Worm (Caenorhabditis elegans) whole organism, L1 larva: Measurements from ENCODE around the gene gtf-2H2C.

Experiments used
- C04F5.9 ChIP-seq: sonication (generic microtip); optimal IDR thresholded peaks from 2 replicates; lab custom pipeline; 2016; ENCODE audit warnings: missing genetic modification characterization, missing compliant biosample characterization
- C34B4.2 ChIP-seq: sonication (generic microtip); optimal IDR thresholded peaks from 2 replicates; lab custom pipeline; 2017; ENCODE audit warnings: mild to moderate bottlenecking, missing genetic modification characterization, missing compliant biosample characterization
- Y116A8C.19 ChIP-seq: sonication (generic microtip); optimal IDR thresholded peaks from 2 replicates; lab custom pipeline; 2016; ENCODE audit warnings: missing compliant biosample characterization, missing genetic modification characterization, borderline replicate concordance
- alr-1 ChIP-seq: fragments of 200-800 bp; sonication (Bioruptor generic); optimal IDR thresholded peaks from 2 replicates; lab custom pipeline; 2018; ENCODE audit warnings: borderline replicate concordance, mild to moderate bottlenecking, missing genetic modification characterization, missing compliant biosample characterization
- blmp-1 ChIP-seq: fragments of 150-350 bp; optimal IDR thresholded peaks from 2 replicates; lab custom pipeline; 2014; ENCODE audit warnings: missing biosample characterization, missing genetic modification characterization
- ceh-63 ChIP-seq: fragments of 200-800 bp; sonication (Bioruptor generic); optimal IDR thresholded peaks from 2 replicates; lab custom pipeline; 2018; ENCODE audit warnings: mild to moderate bottlenecking, missing genetic modification characterization, missing compliant biosample characterization
- ceh-88 ChIP-seq: fragments of 200-800 bp; sonication (Bioruptor generic); IDR thresholded peaks from 2 replicates; pipeline ENCODE4 v1.3.6; 2022; ENCODE audit warnings: missing genetic modification characterization, missing compliant biosample characterization
- dpl-1 ChIP-seq, 3 experiments: fragments of 150-350 bp in 2 of 3; sonication (generic microtip) in 1 of 3; optimal IDR thresholded peaks; 2 replicates each; lab custom pipeline; 2014 to 2017; ENCODE audit warnings: missing biosample characterization in 3 of 3, missing genetic modification characterization in 3 of 3, missing genetic modification reagents in 3 of 3
- dsc-1 ChIP-seq: sonication (generic microtip); optimal IDR thresholded peaks from 2 replicates; lab custom pipeline; 2016; ENCODE audit warnings: mild to moderate bottlenecking, missing genetic modification characterization, missing compliant biosample characterization
- efl-1 ChIP-seq, 4 experiments: fragments of 150-350 bp; optimal IDR thresholded peaks in 3 of 4; peaks in 1 of 4; 1 replicate in 1 of 4; 2 replicates in 3 of 4; lab custom pipeline; 2014; ENCODE audit warnings: missing biosample characterization in 2 of 4, missing genetic modification characterization in 2 of 4, missing genetic modification reagents in 2 of 4
- efl-3 ChIP-seq: fragments of 200-800 bp; sonication (Bioruptor generic); optimal IDR thresholded peaks from 2 replicates; lab custom pipeline; 2018; ENCODE audit warnings: mild to moderate bottlenecking, missing genetic modification characterization, missing compliant biosample characterization
- egl-13 ChIP-seq: sonication (generic microtip); optimal IDR thresholded peaks from 2 replicates; lab custom pipeline; 2016; ENCODE audit warnings: missing genotype, missing genetic modification reagents, missing genetic modification characterization, missing compliant biosample characterization
- egl-27 ChIP-seq, 2 experiments: fragments of 150-350 bp in 1 of 2; sonication (generic microtip); optimal IDR thresholded peaks; 3 replicates each; lab custom pipeline; 2017 to 2018; ENCODE audit warnings: missing biosample characterization in 2 of 2, missing genetic modification characterization in 2 of 2, missing genetic modification reagents in 2 of 2
- elt-2 ChIP-seq: sonication (generic microtip); optimal IDR thresholded peaks from 2 replicates; lab custom pipeline; 2016; ENCODE audit warnings: missing genetic modification characterization, mild to moderate bottlenecking, inconsistent platforms, missing compliant biosample characterization, missing genetic modification reagents
- elt-3 ChIP-seq, 6 experiments: fragments of 150-350 bp in 1 of 6; sonication (generic microtip); optimal IDR thresholded peaks; 2 replicates each; lab custom pipeline; 2017 to 2018; ENCODE audit warnings: missing biosample characterization in 6 of 6, missing genetic modification characterization in 6 of 6, inconsistent platforms in 1 of 6
- fkh-10 ChIP-seq: sonication (generic microtip); optimal IDR thresholded peaks from 2 replicates; lab custom pipeline; 2017; ENCODE audit warnings: missing biosample characterization, missing genetic modification reagents, missing genetic modification characterization
- fkh-4 ChIP-seq: sonication (generic microtip); optimal IDR thresholded peaks from 2 replicates; lab custom pipeline; 2016; ENCODE audit warnings: missing compliant biosample characterization, missing genetic modification characterization, borderline replicate concordance
- fkh-8 ChIP-seq: sonication (generic microtip); optimal IDR thresholded peaks from 2 replicates; lab custom pipeline; 2016; ENCODE audit warnings: mild to moderate bottlenecking, missing genetic modification characterization, missing compliant biosample characterization
- hlh-17 ChIP-seq: fragments of 200-800 bp; sonication (Bioruptor generic); optimal IDR thresholded peaks from 2 replicates; lab custom pipeline; 2018; ENCODE audit warnings: missing genetic modification characterization, mild to moderate bottlenecking, missing compliant biosample characterization, moderate library complexity, borderline replicate concordance
- irx-1 ChIP-seq: sonication (generic microtip); optimal IDR thresholded peaks from 2 replicates; lab custom pipeline; 2016; ENCODE audit warnings: missing genetic modification characterization, missing compliant biosample characterization
- jun-1 ChIP-seq: fragments of 150-350 bp; optimal IDR thresholded peaks from 2 replicates; lab custom pipeline; 2014; ENCODE audit warnings: missing biosample characterization, missing genetic modification reagents, missing genetic modification characterization
- lin-14 ChIP-seq: fragments of 200-800 bp; sonication (Bioruptor generic); optimal IDR thresholded peaks from 2 replicates; lab custom pipeline; 2018; ENCODE audit warnings: mild to moderate bottlenecking, missing genetic modification characterization, moderate library complexity, missing compliant biosample characterization
- lin-35 ChIP-seq, 2 experiments: fragments of 150-350 bp; optimal IDR thresholded peaks; 2 replicates each; lab custom pipeline; 2014; ENCODE audit warnings: missing biosample characterization in 2 of 2, missing genetic modification characterization in 2 of 2, missing genetic modification reagents in 2 of 2
- lir-3 ChIP-seq: sonication (generic microtip); optimal IDR thresholded peaks from 2 replicates; lab custom pipeline; 2016; ENCODE audit warnings: mild to moderate bottlenecking, missing genetic modification characterization, moderate library complexity, missing compliant biosample characterization; ENCODE audit not compliant: poor library complexity
- lsy-2 ChIP-seq, 2 experiments: fragments of 150-350 bp; optimal IDR thresholded peaks; 2 replicates each; lab custom pipeline; 2014; ENCODE audit warnings: missing biosample characterization in 2 of 2, missing genetic modification characterization in 2 of 2
- mdl-1 ChIP-seq, 2 experiments: fragments of 150-350 bp; optimal IDR thresholded peaks; 2 replicates each; lab custom pipeline; 2014 to 2017; ENCODE audit warnings: missing biosample characterization in 2 of 2, missing genetic modification characterization in 2 of 2, inconsistent platforms in 1 of 2
- nhr-11 ChIP-seq: fragments of 150-350 bp; optimal IDR thresholded peaks from 2 replicates; lab custom pipeline; 2014; ENCODE audit warnings: missing biosample characterization, missing genetic modification characterization
- nhr-12 ChIP-seq: sonication (generic microtip); optimal IDR thresholded peaks from 2 replicates; lab custom pipeline; 2017; ENCODE audit warnings: missing biosample characterization, missing genetic modification characterization
- nhr-237 ChIP-seq: fragments of 150-350 bp; optimal IDR thresholded peaks from 2 replicates; lab custom pipeline; 2014; ENCODE audit warnings: missing biosample characterization, missing genetic modification characterization
- nhr-71 ChIP-seq: sonication (generic microtip); optimal IDR thresholded peaks from 2 replicates; lab custom pipeline; 2016; ENCODE audit warnings: mild to moderate bottlenecking, missing genetic modification characterization, moderate library complexity, missing compliant biosample characterization
- nhr-76 ChIP-seq: sonication (generic microtip); optimal IDR thresholded peaks from 2 replicates; lab custom pipeline; 2017; ENCODE audit warnings: missing biosample characterization, missing genetic modification characterization
- nhr-77 ChIP-seq: fragments of 150-350 bp; optimal IDR thresholded peaks from 2 replicates; lab custom pipeline; 2014; ENCODE audit warnings: missing biosample characterization, missing genetic modification characterization
- nhr-84 ChIP-seq: sonication (generic microtip); optimal IDR thresholded peaks from 2 replicates; lab custom pipeline; 2017; ENCODE audit warnings: missing biosample characterization, missing genetic modification characterization
- nhr-85 ChIP-seq: sonication (generic microtip); peaks from one replicate; lab custom pipeline; 2016; ENCODE audit warnings: missing genetic modification characterization, inconsistent platforms, missing compliant biosample characterization
- pqm-1 ChIP-seq: sonication (generic microtip); optimal IDR thresholded peaks from 3 replicates; lab custom pipeline; 2017; ENCODE audit warnings: missing biosample characterization, missing genetic modification characterization
- rnt-1 ChIP-seq: sonication (generic microtip); optimal IDR thresholded peaks from 2 replicates; lab custom pipeline; 2016; ENCODE audit warnings: mild to moderate bottlenecking, missing genetic modification characterization, moderate library complexity, missing compliant biosample characterization
- tbx-2 ChIP-seq: sonication (generic microtip); optimal IDR thresholded peaks from 2 replicates; lab custom pipeline; 2016; ENCODE audit warnings: missing genetic modification characterization, missing compliant biosample characterization
- unc-130 ChIP-seq: fragments of 150-350 bp; optimal IDR thresholded peaks from 2 replicates; lab custom pipeline; 2017; ENCODE audit warnings: missing biosample characterization, missing genetic modification characterization, inconsistent platforms
- xbp-1 ChIP-seq: sonication (generic microtip); optimal IDR thresholded peaks from 2 replicates; lab custom pipeline; 2016; ENCODE audit warnings: missing genetic modification characterization, missing compliant biosample characterization
- ztf-4 ChIP-seq: fragments of 150-350 bp; optimal IDR thresholded peaks from 2 replicates; lab custom pipeline; 2014; ENCODE audit warnings: missing biosample characterization, missing genetic modification characterization

The gtf-2H2C gene

ce11 chrIII:10090685-10091084, at the start of gene gtf-2H2C:
Gene gtf-2H2C, minus strand, starts transcription at chrIII:10090785.
- peak; percentile 4 for TF ChIP-seq nhr-85 (tag; lab: Kevin White, UChicago)
- no peak for TF ChIP-seq C34B4.2 (tag; lab: Kevin White, UChicago)
- no peak for TF ChIP-seq xbp-1 (tag; lab: Kevin White, UChicago)

- TF ChIP-seq nhr-71 (tag; lab: Kevin White, UChicago) (no peak), efl-3 (GFP tag; lab: Kevin White, UChicago) (no peak), lsy-2 (tag; optimal IDR thresholded peaks at IDR 0.05; lab: Kevin White, UChicago) (peak in 1 of 2 experiments; percentile 16), fkh-4 (tag; lab: Kevin White, UChicago) (no peak), Y116A8C.19 (tag; lab: Kevin White, UChicago) (no peak), nhr-85 (tag; lab: Kevin White, UChicago) (no peak), jun-1 (tag; lab: Kevin White, UChicago) (no peak), nhr-76 (tag; lab: Kevin White, UChicago) (no peak), nhr-12 (tag; lab: Kevin White, UChicago) (no peak), lin-14 (GFP tag; lab: Kevin White, UChicago) (peak; percentile 32), elt-2 (no peak), fkh-8 (tag; lab: Kevin White, UChicago) (peak; percentile 5), dpl-1 (GFP tag; optimal IDR thresholded peaks at IDR 0.05; lab: Kevin White, UChicago) (no peak), nhr-84 (no peak), pqm-1 (tag; lab: Kevin White, UChicago) (no peak), ztf-4 (tag; lab: Kevin White, UChicago) (no peak), egl-13 (tag; lab: Kevin White, UChicago) (no peak), unc-130 (no peak), blmp-1 (tag; lab: Kevin White, UChicago) (peak; percentile 81), ceh-63 (GFP tag; lab: Kevin White, UChicago) (no peak), efl-1 (optimal IDR thresholded peaks at IDR 0.05; lab: Kevin White, UChicago) (peak in 1 of 2 experiments; percentile 19), efl-1 (GFP tag; optimal IDR thresholded peaks at IDR 0.05 in 1 of 2; lab: Kevin White, UChicago) (peak in 1 of 2 experiments; percentile 48), egl-27 (tag; optimal IDR thresholded peaks at IDR 0.05; lab: Kevin White, UChicago) (no peak), nhr-237 (tag; lab: Kevin White, UChicago) (no peak), ceh-88 (GFP tag; lab: Robert Waterston, UW) (no peak), lin-35 (GFP tag; optimal IDR thresholded peaks at IDR 0.05; lab: Kevin White, UChicago) (peak in 1 of 2 experiments; percentile 7), mdl-1 (tag; optimal IDR thresholded peaks at IDR 0.05; lab: Kevin White, UChicago) (no peak), irx-1 (peak; percentile 10), lir-3 (tag; lab: Kevin White, UChicago) (no peak), fkh-10 (no peak), dsc-1 (tag; lab: Kevin White, UChicago) (no peak), rnt-1 (tag; lab: Kevin White, UChicago) (no peak), alr-1 (tag; lab: Kevin White, UChicago) (no peak), tbx-2 (tag; lab: Kevin White, UChicago) (no peak), hlh-17 (no peak), elt-3 (tag; optimal IDR thresholded peaks at IDR 0.05; lab: Kevin White, UChicago) (no peak), nhr-77 (tag; lab: Kevin White, UChicago) (no peak), nhr-11 (no peak), C04F5.9 (tag; lab: Kevin White, UChicago) (no peak)
Observed at ce11 chrIII:10136778-10137177, 46.2 kb upstream of the gtf-2H2C start, which contains the start of gene ZK1128.7. Gene ZK1128.7, plus strand, starts transcription at chrIII:10137006.
